Worm (Caenorhabditis elegans) whole organism, L2 larva: ENCODE measurements around the gene srh-281.

Source experiments
- C34F6.9 ChIP-seq: fragments of 150-350 bp; optimal IDR thresholded peaks from 2 replicates; lab custom pipeline; 2014; ENCODE audit warnings: missing biosample characterization, missing genetic modification characterization
- F13H6.1 ChIP-seq: sonication (generic microtip); optimal IDR thresholded peaks from 2 replicates; lab custom pipeline; 2016; ENCODE audit warnings: missing genetic modification characterization, missing compliant biosample characterization
- R02D3.7 ChIP-seq: fragments of 150-350 bp; optimal IDR thresholded peaks from 2 replicates; lab custom pipeline; 2014; ENCODE audit warnings: missing biosample characterization, missing genetic modification characterization
- ZK546.5 ChIP-seq: sonication (generic microtip); optimal IDR thresholded peaks from 2 replicates; lab custom pipeline; 2017; ENCODE audit warnings: missing biosample characterization, missing genetic modification characterization
- alr-1 ChIP-seq: fragments of 150-350 bp; optimal IDR thresholded peaks from 2 replicates; lab custom pipeline; 2014; ENCODE audit warnings: missing biosample characterization, missing genetic modification characterization
- aly-2 ChIP-seq: fragments of 150-350 bp; optimal IDR thresholded peaks from 2 replicates; lab custom pipeline; 2014; ENCODE audit warnings: missing biosample characterization, missing genetic modification characterization
- ama-1 ChIP-seq: fragments of 150-350 bp; optimal IDR thresholded peaks from 2 replicates; lab custom pipeline; 2018; ENCODE audit warnings: inconsistent platforms
- ceh-16 ChIP-seq: fragments of 150-350 bp; optimal IDR thresholded peaks from 2 replicates; lab custom pipeline; 2014; ENCODE audit warnings: missing biosample characterization, missing genetic modification characterization
- ceh-82 ChIP-seq: fragments of 150-350 bp; optimal IDR thresholded peaks from 2 replicates; lab custom pipeline; 2014; ENCODE audit warnings: missing biosample characterization, missing genetic modification characterization
- crh-2 ChIP-seq: sonication (generic microtip); optimal IDR thresholded peaks from 2 replicates; lab custom pipeline; 2017; ENCODE audit warnings: missing biosample characterization, missing genetic modification characterization
- egl-27 ChIP-seq: sonication (generic microtip); optimal IDR thresholded peaks from 3 replicates; lab custom pipeline; 2017; ENCODE audit warnings: missing biosample characterization, missing genetic modification reagents, missing genetic modification characterization
- elt-1 ChIP-seq: fragments of 150-350 bp; optimal IDR thresholded peaks from 2 replicates; lab custom pipeline; 2014; ENCODE audit warnings: missing biosample characterization, missing genetic modification characterization
- elt-3 ChIP-seq: sonication (generic microtip); optimal IDR thresholded peaks from 2 replicates; lab custom pipeline; 2017; ENCODE audit warnings: missing biosample characterization, missing genetic modification characterization
- fos-1 ChIP-seq: fragments of 150-350 bp; optimal IDR thresholded peaks from 2 replicates; lab custom pipeline; 2014; ENCODE audit warnings: missing biosample characterization, missing genetic modification characterization
- gmeb-1 ChIP-seq: fragments of 150-350 bp; optimal IDR thresholded peaks from 2 replicates; lab custom pipeline; 2014; ENCODE audit warnings: missing biosample characterization, missing genetic modification characterization
- lin-11 ChIP-seq: fragments of 150-350 bp; sonication (generic microtip); optimal IDR thresholded peaks from 2 replicates; lab custom pipeline; 2014; ENCODE audit warnings: missing biosample characterization, missing genetic modification characterization, inconsistent platforms, mixed read lengths
- lin-13 ChIP-seq: fragments of 150-350 bp; optimal IDR thresholded peaks from 2 replicates; lab custom pipeline; 2014; ENCODE audit warnings: missing biosample characterization, missing genetic modification reagents, missing genetic modification characterization
- lin-39 ChIP-seq: fragments of 150-350 bp; optimal IDR thresholded peaks from 2 replicates; lab custom pipeline; 2014; ENCODE audit warnings: missing biosample characterization, missing genetic modification reagents, missing genetic modification characterization
- lsy-2 ChIP-seq, 2 experiments: fragments of 150-350 bp in 1 of 2; sonication (generic microtip) in 1 of 2; optimal IDR thresholded peaks; 2 replicates each; lab custom pipeline; 2014 to 2017; ENCODE audit warnings: missing biosample characterization in 2 of 2, missing genetic modification characterization in 2 of 2
- mab-5 ChIP-seq: fragments of 150-350 bp; optimal IDR thresholded peaks from 2 replicates; lab custom pipeline; 2014; ENCODE audit warnings: missing biosample characterization, missing genetic modification characterization
- mbf-1 ChIP-seq: sonication (generic microtip); optimal IDR thresholded peaks from 2 replicates; lab custom pipeline; 2017; ENCODE audit warnings: missing biosample characterization, missing genetic modification characterization
- mdl-1 ChIP-seq, 2 experiments: fragments of 150-350 bp in 1 of 2; sonication (generic microtip) in 1 of 2; optimal IDR thresholded peaks; 2 replicates each; lab custom pipeline; 2017; ENCODE audit warnings: missing biosample characterization in 2 of 2, missing genetic modification characterization in 2 of 2
- nhr-10 ChIP-seq: sonication (generic microtip); optimal IDR thresholded peaks from 2 replicates; lab custom pipeline; 2017; ENCODE audit warnings: missing biosample characterization, missing genetic modification characterization
- nhr-11 ChIP-seq: fragments of 150-350 bp; optimal IDR thresholded peaks from 2 replicates; lab custom pipeline; 2014; ENCODE audit warnings: missing biosample characterization, missing genetic modification characterization
- nhr-129 ChIP-seq: fragments of 150-350 bp; optimal IDR thresholded peaks from 2 replicates; lab custom pipeline; 2014; ENCODE audit warnings: missing biosample characterization, missing genetic modification characterization
- nhr-21 ChIP-seq: fragments of 150-350 bp; optimal IDR thresholded peaks from 2 replicates; lab custom pipeline; 2014; ENCODE audit warnings: missing biosample characterization, missing genetic modification characterization
- nhr-23 ChIP-seq: fragments of 150-350 bp; optimal IDR thresholded peaks from 2 replicates; lab custom pipeline; 2014; ENCODE audit warnings: missing biosample characterization, missing genetic modification reagents, missing genetic modification characterization
- nhr-237 ChIP-seq: fragments of 150-350 bp; optimal IDR thresholded peaks from 2 replicates; lab custom pipeline; 2014; ENCODE audit warnings: missing biosample characterization, missing genetic modification characterization
- nhr-25 ChIP-seq: fragments of 150-350 bp; sonication (generic microtip); optimal IDR thresholded peaks from 3 replicates; lab custom pipeline; 2014; ENCODE audit warnings: missing biosample characterization, missing genetic modification characterization
- nhr-77 ChIP-seq: fragments of 150-350 bp; optimal IDR thresholded peaks from 2 replicates; lab custom pipeline; 2014; ENCODE audit warnings: missing biosample characterization, missing genetic modification characterization
- sem-4 ChIP-seq: fragments of 150-350 bp; optimal IDR thresholded peaks from 2 replicates; lab custom pipeline; 2014; ENCODE audit warnings: missing biosample characterization, missing genetic modification reagents, missing genetic modification characterization
- skn-1 ChIP-seq: sonication (generic microtip); optimal IDR thresholded peaks from 2 replicates; lab custom pipeline; 2017; ENCODE audit warnings: missing biosample characterization, missing genetic modification characterization
- sma-3 ChIP-seq: sonication (generic microtip); optimal IDR thresholded peaks from 2 replicates; lab custom pipeline; 2016; ENCODE audit warnings: missing genetic modification reagents, missing genetic modification characterization, missing compliant biosample characterization
- sma-9 ChIP-seq, 2 experiments: fragments of 150-350 bp in 1 of 2; sonication (generic microtip) in 1 of 2; optimal IDR thresholded peaks; 2 replicates each; lab custom pipeline; 2014 to 2016; ENCODE audit warnings: missing genetic modification characterization in 2 of 2, mild to moderate bottlenecking in 1 of 2, missing biosample characterization in 1 of 2, missing compliant biosample characterization in 1 of 2, missing genetic modification reagents in 1 of 2, moderate library complexity in 1 of 2
- snpc-4 ChIP-seq: fragments of 150-350 bp; optimal IDR thresholded peaks from 2 replicates; lab custom pipeline; 2014; ENCODE audit warnings: missing biosample characterization, missing genetic modification characterization
- unc-39 ChIP-seq: fragments of 150-350 bp; optimal IDR thresholded peaks from 2 replicates; lab custom pipeline; 2014; ENCODE audit warnings: missing biosample characterization, missing genetic modification characterization
- unc-55 ChIP-seq: fragments of 150-350 bp; sonication (generic microtip); optimal IDR thresholded peaks from 3 replicates; lab custom pipeline; 2014; ENCODE audit warnings: missing biosample characterization, missing genetic modification reagents, missing genetic modification characterization
- zag-1 ChIP-seq: fragments of 150-350 bp; optimal IDR thresholded peaks from 2 replicates; lab custom pipeline; 2014; ENCODE audit warnings: missing biosample characterization, missing genetic modification characterization
- ztf-1 ChIP-seq: fragments of 200-800 bp; sonication (Bioruptor generic); conservative IDR thresholded peaks from 2 replicates; pipeline ENCODE4 v1.3.6; 2022; ENCODE audit warnings: missing genetic modification characterization, missing compliant biosample characterization
- ztf-11 ChIP-seq: sonication (generic microtip); optimal IDR thresholded peaks from 2 replicates; lab custom pipeline; 2017; ENCODE audit warnings: missing biosample characterization, missing genetic modification characterization
- ztf-4 ChIP-seq: fragments of 150-350 bp; optimal IDR thresholded peaks from 2 replicates; lab custom pipeline; 2014; ENCODE audit warnings: missing biosample characterization, missing genetic modification characterization

The srh-281 gene

DNA sequence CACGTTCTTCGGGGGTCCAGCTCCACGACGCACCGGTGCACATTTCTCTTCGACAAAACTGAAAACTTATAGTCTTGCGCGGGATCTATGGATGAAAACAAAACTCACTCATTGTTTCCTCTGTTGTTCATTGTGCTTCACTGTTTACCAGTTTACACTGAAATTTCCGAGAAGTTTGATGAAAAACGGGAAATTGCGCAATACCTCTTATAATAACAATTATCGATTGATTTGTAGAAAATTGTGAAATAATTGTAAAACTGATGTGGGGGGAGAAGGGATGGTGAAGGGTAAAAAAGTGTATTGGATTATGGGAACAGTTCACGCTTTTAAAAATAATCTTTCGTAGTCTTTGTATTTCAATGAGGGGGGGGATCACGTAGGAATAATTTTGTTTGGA lies 38.9 kb downstream of the srh-281 start:
- TF ChIP-seq nhr-129, result no peak
- TF ChIP-seq nhr-23, result no peak
- no peak for TF ChIP-seq nhr-11
- TF ChIP-seq ztf-1 (GFP tag; lab: Robert Waterston, UW), result no peak
- no peak for TF ChIP-seq fos-1 (tag; lab: Kevin White, UChicago)
- no peak for TF ChIP-seq nhr-21 (tag; lab: Kevin White, UChicago)
- TF ChIP-seq mab-5 (tag; lab: Kevin White, UChicago), result no peak
- no peak for TF ChIP-seq ZK546.5 (tag; lab: Kevin White, UChicago)
- TF ChIP-seq mdl-1 (tag; optimal IDR thresholded peaks at IDR 0.05; lab: Kevin White, UChicago), result no peak
- no peak for TF ChIP-seq nhr-10 (tag; lab: Kevin White, UChicago)
- TF ChIP-seq C34F6.9 (tag; lab: Kevin White, UChicago), result no peak
- no peak for TF ChIP-seq ceh-82 (tag; lab: Kevin White, UChicago)
- TF ChIP-seq elt-3 (tag; lab: Kevin White, UChicago), result no peak
- no peak for TF ChIP-seq F13H6.1 (tag; lab: Kevin White, UChicago)
- TF ChIP-seq lin-13 (GFP tag; lab: Kevin White, UChicago), result no peak
- no peak for TF ChIP-seq sma-3 (GFP tag; lab: Kevin White, UChicago)
- no peak for TF ChIP-seq ztf-4
- TF ChIP-seq unc-39 (tag; lab: Kevin White, UChicago), result no peak
- no peak for TF ChIP-seq zag-1 (tag; lab: Kevin White, UChicago)
- TF ChIP-seq, all 48 proteins: peak for 0

DNA sequence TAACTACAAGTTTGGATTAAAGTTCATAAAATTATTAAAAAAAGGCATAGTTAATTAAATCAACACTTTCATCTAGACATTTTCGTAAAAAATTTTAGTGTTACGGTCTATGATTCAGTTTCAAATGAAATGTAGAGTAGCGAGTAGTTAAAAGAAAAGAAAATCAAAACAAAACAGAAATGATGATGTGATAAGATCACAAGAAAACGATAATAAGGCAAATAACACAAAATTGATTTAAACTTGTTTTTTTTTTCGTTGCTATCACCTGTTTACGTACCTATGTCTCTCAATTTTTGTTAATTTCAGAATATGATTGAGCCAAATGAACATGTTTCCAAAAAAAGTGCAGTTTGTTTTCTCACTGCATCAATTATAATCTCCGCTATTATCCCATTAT lies 39.3 kb downstream of the srh-281 start, which contains the start of the genes F21H7.2 and F21H7.12:
TSS of gene F21H7.2 (minus strand) at position 101 of the 400 bp plus-strand sequence.
TSS of gene F21H7.12 (plus strand) at position 270 of the 400 bp plus-strand sequence.
- no peak for TF ChIP-seq ceh-16 (tag; lab: Kevin White, UChicago)
- no peak for TF ChIP-seq ama-1 (lab: Kevin White, UChicago)
- no peak for TF ChIP-seq elt-1
- TF ChIP-seq alr-1 (tag; lab: Kevin White, UChicago), result no peak
- TF ChIP-seq egl-27 (tag; lab: Kevin White, UChicago), result no peak
- no peak for TF ChIP-seq ztf-4
- no peak for TF ChIP-seq mbf-1 (tag; lab: Kevin White, UChicago)
- no peak for TF ChIP-seq F13H6.1 (tag; lab: Kevin White, UChicago)
- TF ChIP-seq lin-39 (tag; lab: Kevin White, UChicago), result no peak
- TF ChIP-seq nhr-237 (tag; lab: Kevin White, UChicago), result no peak
- TF ChIP-seq crh-2 (tag; lab: Kevin White, UChicago), result no peak
- no peak for TF ChIP-seq C34F6.9 (tag; lab: Kevin White, UChicago)
- no peak for TF ChIP-seq nhr-23
- TF ChIP-seq nhr-77 (tag; lab: Kevin White, UChicago), result no peak
- no peak for TF ChIP-seq aly-2 (tag; lab: Kevin White, UChicago)
- TF ChIP-seq R02D3.7, result no peak
- no peak for TF ChIP-seq snpc-4 (tag; lab: Kevin White, UChicago)
- TF ChIP-seq sem-4 (tag; lab: Kevin White, UChicago), result no peak
- TF ChIP-seq lsy-2 (tag; optimal IDR thresholded peaks at IDR 0.05; lab: Kevin White, UChicago), result no peak
- no peak for TF ChIP-seq unc-55

DNA sequence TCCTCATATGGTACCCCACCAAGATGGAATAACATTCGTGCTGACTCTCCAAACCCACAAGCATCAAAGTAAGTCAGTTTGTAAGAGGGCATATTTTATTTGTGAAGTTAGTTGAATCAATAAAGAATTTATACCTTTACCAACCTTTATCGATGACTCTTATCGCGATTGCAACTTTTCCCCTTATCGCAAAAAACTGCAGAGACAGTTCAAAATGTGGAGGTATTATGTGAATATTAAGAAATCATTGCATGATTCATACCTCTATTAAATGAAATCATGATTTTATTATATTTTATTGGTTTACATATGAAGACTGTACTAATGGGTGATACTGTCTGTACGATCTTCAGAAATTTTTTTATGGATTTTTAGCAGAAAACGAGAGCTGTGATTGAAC lies 41.6 kb downstream of the srh-281 start, which contains the start of gene gst-22:
TSS of gene gst-22 (minus strand) at position 103 of the 400 bp plus-strand sequence.
- no peak for TF ChIP-seq lsy-2 (tag; optimal IDR thresholded peaks at IDR 0.05; lab: Kevin White, UChicago)
- peak; percentile 99 for TF ChIP-seq fos-1 (tag; lab: Kevin White, UChicago)
- no peak for TF ChIP-seq ztf-11 (tag; lab: Kevin White, UChicago)
- TF ChIP-seq ceh-16 (tag; lab: Kevin White, UChicago), result no peak
- TF ChIP-seq zag-1 (tag; lab: Kevin White, UChicago), result no peak
- no peak for TF ChIP-seq mbf-1 (tag; lab: Kevin White, UChicago)
- TF ChIP-seq mab-5 (tag; lab: Kevin White, UChicago), result no peak
- TF ChIP-seq ceh-82 (tag; lab: Kevin White, UChicago), result no peak
- TF ChIP-seq snpc-4 (tag; lab: Kevin White, UChicago), result no peak
- no peak for TF ChIP-seq unc-39 (tag; lab: Kevin White, UChicago)
- no peak for TF ChIP-seq nhr-11
- no peak for TF ChIP-seq crh-2 (tag; lab: Kevin White, UChicago)
- TF ChIP-seq nhr-23, result no peak
- peak; percentile 5 for TF ChIP-seq gmeb-1
- TF ChIP-seq nhr-237 (tag; lab: Kevin White, UChicago), result no peak
- no peak for TF ChIP-seq nhr-10 (tag; lab: Kevin White, UChicago)
- TF ChIP-seq nhr-25 (tag; lab: Kevin White, UChicago), result no peak
- no peak for TF ChIP-seq ZK546.5 (tag; lab: Kevin White, UChicago)
- peak; percentile 10 for TF ChIP-seq skn-1 (tag; lab: Kevin White, UChicago)
- no peak for TF ChIP-seq nhr-129
- TF ChIP-seq lin-11 (tag; lab: Kevin White, UChicago), result no peak
- no peak for TF ChIP-seq elt-1
- TF ChIP-seq alr-1 (tag; lab: Kevin White, UChicago), result no peak
- peak; percentile 56 for TF ChIP-seq sma-9 (GFP tag; optimal IDR thresholded peaks at IDR 0.05; lab: Kevin White, UChicago)
- TF ChIP-seq sma-9 (tag; optimal IDR thresholded peaks at IDR 0.05; lab: Kevin White, UChicago), result no peak
